Fruit fly (Drosophila melanogaster) whole organism, prepupa: ENCODE data around the gene Agxt.
A peak's percentile ranks its signal among the peaks of the same experiment; 100 is the strongest.

Experiments used
- CG8632 ChIP-seq: fragments of 200-800 bp; sonication (Bioruptor generic); optimal IDR thresholded peaks from 3 replicates; lab custom pipeline; 2016; ENCODE audit warnings: missing biosample characterization, missing genetic modification characterization
- Sox15 ChIP-seq: fragments of 200-800 bp; sonication (Bioruptor generic); optimal IDR thresholded peaks from 3 replicates; lab custom pipeline; 2016; ENCODE audit warnings: missing biosample characterization, missing genetic modification characterization
- esn ChIP-seq: fragments of 200-800 bp; sonication (Bioruptor generic); optimal IDR thresholded peaks from 2 replicates; lab custom pipeline; 2016; ENCODE audit warnings: missing biosample characterization, mild to moderate bottlenecking, missing genetic modification characterization, moderate library complexity

- TF ChIP-seq Sox15 (GFP tag; lab: Kevin White, UChicago) (peak; percentile 24), CG8632 (GFP tag; lab: Kevin White, UChicago) (peak; percentile 21), esn (GFP tag; lab: Kevin White, UChicago) (peak; percentile 58)
Measured at dm6 chrX:6533101-6533636, 4.4 kb downstream of the Agxt start, which contains the start of gene RpL7A.
